Worm (Caenorhabditis elegans): ENCODE measurements around the gene W06E11.1.

W06E11.1 gene

ce11 chrIII:651587-651986 is 9.7 kb downstream of the W06E11.1 start:
- TF ChIP-seq ham-2 (GFP tag; optimal IDR thresholded peaks at IDR 0.05): no peak
- no peak for TF ChIP-seq sem-2 (GFP tag; optimal IDR thresholded peaks at IDR 0.05)
- no peak for TF ChIP-seq nhr-237 (tag; optimal IDR thresholded peaks at IDR 0.05)
- no peak for TF ChIP-seq nhr-2 (tag; optimal IDR thresholded peaks at IDR 0.05)
- TF ChIP-seq ztf-11 (tag; optimal IDR thresholded peaks at IDR 0.05): no peak
- TF ChIP-seq unc-120 (tag; optimal IDR thresholded peaks at IDR 0.05; ENCODE audit: poor library complexity, severe bottlenecking): no peak
- no peak for TF ChIP-seq elt-1 (tag; optimal IDR thresholded peaks at IDR 0.05; ENCODE audit: borderline replicate concordance, insufficient read depth)

ce11 chrIII:654365-654764 is 12.5 kb downstream of the W06E11.1 start:
- TF ChIP-seq mls-2 (tag; optimal IDR thresholded peaks at IDR 0.05) (peak; percentile 16), ham-2 (GFP tag; optimal IDR thresholded peaks at IDR 0.05) (peak; percentile 54), nhr-12 (tag; optimal IDR thresholded peaks at IDR 0.05) (no peak), cnd-1 (tag; optimal IDR thresholded peaks at IDR 0.05) (no peak), lin-32 (GFP tag; optimal IDR thresholded peaks at IDR 0.05) (no peak), ceh-39 (tag; optimal IDR thresholded peaks at IDR 0.05) (no peak), ztf-11 (tag; optimal IDR thresholded peaks at IDR 0.05) (no peak), unc-39 (tag; optimal IDR thresholded peaks at IDR 0.05) (no peak), sem-2 (GFP tag; optimal IDR thresholded peaks at IDR 0.05) (no peak), nhr-28 (tag; optimal IDR thresholded peaks at IDR 0.05) (no peak), unc-120 (tag; optimal IDR thresholded peaks at IDR 0.05; ENCODE audit: poor library complexity, severe bottlenecking) (no peak), hlh-1 (tag; optimal IDR thresholded peaks at IDR 0.05) (no peak), nhr-76 (tag; optimal IDR thresholded peaks at IDR 0.05) (no peak), tbx-8 (GFP tag; optimal IDR thresholded peaks at IDR 0.05) (no peak), bed-3 (GFP tag; optimal IDR thresholded peaks at IDR 0.05) (no peak), snpc-4 (tag; optimal IDR thresholded peaks at IDR 0.05) (no peak)

- TF ChIP-seq blmp-1 (tag; optimal IDR thresholded peaks at IDR 0.05) (no peak), mab-5 (tag; optimal IDR thresholded peaks at IDR 0.05) (no peak), lin-13 (tag; optimal IDR thresholded peaks at IDR 0.05) (no peak), mep-1 (tag; optimal IDR thresholded peaks at IDR 0.05) (no peak), nhr-237 (tag; optimal IDR thresholded peaks at IDR 0.05) (no peak), ceh-83 (GFP tag; optimal IDR thresholded peaks at IDR 0.05) (no peak), hlh-1 (tag; optimal IDR thresholded peaks at IDR 0.05) (no peak), nhr-28 (tag; optimal IDR thresholded peaks at IDR 0.05) (no peak), sptf-1 (tag; optimal IDR thresholded peaks at IDR 0.05) (no peak), ces-1 (GFP tag; optimal IDR thresholded peaks at IDR 0.05) (no peak), nhr-76 (tag; optimal IDR thresholded peaks at IDR 0.05) (no peak), mls-2 (tag; optimal IDR thresholded peaks at IDR 0.05) (no peak), bed-3 (GFP tag; optimal IDR thresholded peaks at IDR 0.05) (no peak)
These were observed 14.8 kb downstream of the W06E11.1 start for ce11 chrIII:656660-657059.

- no peak for TF ChIP-seq nhr-2 (tag; optimal IDR thresholded peaks at IDR 0.05)
- TF ChIP-seq ces-1 (GFP tag; optimal IDR thresholded peaks at IDR 0.05): peak; percentile 54
- TF ChIP-seq mls-2 (tag; optimal IDR thresholded peaks at IDR 0.05): peak; percentile 7
- TF ChIP-seq ceh-43 (GFP tag; optimal IDR thresholded peaks at IDR 0.05): no peak
- no peak for TF ChIP-seq ceh-39 (tag; optimal IDR thresholded peaks at IDR 0.05)
- TF ChIP-seq hlh-1 (tag; optimal IDR thresholded peaks at IDR 0.05): no peak
- peak; percentile 38 for TF ChIP-seq blmp-1 (tag; optimal IDR thresholded peaks at IDR 0.05)
- TF ChIP-seq pha-4 (tag; optimal IDR thresholded peaks at IDR 0.05): no peak
- TF ChIP-seq M03D4.4 (tag; optimal IDR thresholded peaks at IDR 0.05): no peak
- no peak for TF ChIP-seq ztf-11 (tag; optimal IDR thresholded peaks at IDR 0.05)
- no peak for TF ChIP-seq nhr-76 (tag; optimal IDR thresholded peaks at IDR 0.05)
- no peak for TF ChIP-seq nhr-237 (tag; optimal IDR thresholded peaks at IDR 0.05)
- TF ChIP-seq nhr-12 (tag; optimal IDR thresholded peaks at IDR 0.05): no peak
- TF ChIP-seq ham-2 (GFP tag; optimal IDR thresholded peaks at IDR 0.05): no peak
- no peak for TF ChIP-seq unc-39 (tag; optimal IDR thresholded peaks at IDR 0.05)
- TF ChIP-seq flh-1 (GFP tag; optimal IDR thresholded peaks at IDR 0.05): no peak
- no peak for TF ChIP-seq mep-1 (tag; optimal IDR thresholded peaks at IDR 0.05)
- TF ChIP-seq lin-13 (tag; optimal IDR thresholded peaks at IDR 0.05): no peak
- no peak for TF ChIP-seq lin-32 (GFP tag; optimal IDR thresholded peaks at IDR 0.05)
- TF ChIP-seq cnd-1 (tag; optimal IDR thresholded peaks at IDR 0.05): no peak
- TF ChIP-seq lsy-2 (tag; optimal IDR thresholded peaks at IDR 0.05): no peak
- TF ChIP-seq unc-120 (tag; optimal IDR thresholded peaks at IDR 0.05; ENCODE audit: poor library complexity, severe bottlenecking): no peak
These were observed 15.4 kb downstream of the W06E11.1 start for ce11 chrIII:657241-657640.

- no peak for TF ChIP-seq ztf-11 (tag; optimal IDR thresholded peaks at IDR 0.05)
These were observed 16.5 kb downstream of the W06E11.1 start, which contains the start of gene C09F5.1 for ce11 chrIII:658357-658756. Gene C09F5.1, plus strand, starts transcription at chrIII:658709.

Measured in whole organism, mixed stage, embryonic.